Worm (Caenorhabditis elegans) whole organism, L3 larva: ENCODE data around the gene mlt-9.
A peak's percentile ranks its signal among the peaks of the same experiment; 100 is the strongest.

ENCODE experiments used
- ZK546.5 ChIP-seq: sonication (generic microtip); optimal IDR thresholded peaks from 2 replicates; lab custom pipeline; 2017; ENCODE audit warnings: missing biosample characterization, missing genetic modification characterization
- aly-2 ChIP-seq: fragments of 150-350 bp; optimal IDR thresholded peaks from 2 replicates; lab custom pipeline; 2014; ENCODE audit warnings: missing biosample characterization, missing genetic modification characterization
- ama-1 ChIP-seq: fragments of 150-350 bp; optimal IDR thresholded peaks from 2 replicates; lab custom pipeline; 2018
- ceh-16 ChIP-seq: sonication (generic microtip); optimal IDR thresholded peaks from 2 replicates; lab custom pipeline; 2017; ENCODE audit warnings: missing biosample characterization, missing genetic modification characterization
- ceh-82 ChIP-seq: fragments of 150-350 bp; optimal IDR thresholded peaks from 2 replicates; lab custom pipeline; 2014; ENCODE audit warnings: missing biosample characterization, missing genetic modification characterization
- ceh-9 ChIP-seq: sonication (generic microtip); optimal IDR thresholded peaks from 2 replicates; lab custom pipeline; 2018; ENCODE audit warnings: missing biosample characterization, missing genetic modification characterization
- daf-12 ChIP-seq: fragments of 150-350 bp; optimal IDR thresholded peaks from 2 replicates; lab custom pipeline; 2014; ENCODE audit warnings: missing biosample characterization, missing genetic modification reagents, missing genetic modification characterization
- egl-27 ChIP-seq: sonication (generic microtip); optimal IDR thresholded peaks from 4 replicates; lab custom pipeline; 2017; ENCODE audit warnings: missing biosample characterization, missing genetic modification reagents, missing genetic modification characterization
- elt-2 ChIP-seq: sonication (generic microtip); optimal IDR thresholded peaks from 2 replicates; lab custom pipeline; 2016; ENCODE audit warnings: missing genetic modification reagents, mild to moderate bottlenecking, missing genetic modification characterization, missing compliant biosample characterization
- elt-3 ChIP-seq, 3 experiments: fragments of 150-350 bp in 1 of 3; sonication (generic microtip) in 2 of 3; optimal IDR thresholded peaks; 2 replicates in 2 of 3; 4 replicates in 1 of 3; lab custom pipeline; 2014 to 2017; ENCODE audit warnings: missing biosample characterization in 3 of 3, missing genetic modification characterization in 3 of 3
- eor-1 ChIP-seq, 2 experiments: fragments of 150-350 bp; optimal IDR thresholded peaks; 2 replicates each; lab custom pipeline; 2014 to 2018; ENCODE audit warnings: missing biosample characterization in 2 of 2, missing genetic modification characterization in 2 of 2
- fkh-10 ChIP-seq: sonication (generic microtip); optimal IDR thresholded peaks from 2 replicates; lab custom pipeline; 2017; ENCODE audit warnings: missing biosample characterization, missing genetic modification reagents, missing genetic modification characterization
- fos-1 ChIP-seq: fragments of 150-350 bp; optimal IDR thresholded peaks from 2 replicates; lab custom pipeline; 2014; ENCODE audit warnings: missing biosample characterization, missing genetic modification characterization
- jun-1 ChIP-seq: fragments of 150-350 bp; optimal IDR thresholded peaks from 2 replicates; lab custom pipeline; 2014; ENCODE audit warnings: missing biosample characterization, missing genetic modification reagents, missing genetic modification characterization
- lin-15B ChIP-seq: fragments of 150-350 bp; optimal IDR thresholded peaks from 2 replicates; lab custom pipeline; 2014; ENCODE audit warnings: missing biosample characterization, missing genetic modification characterization
- lin-39 ChIP-seq: fragments of 150-350 bp; optimal IDR thresholded peaks from 2 replicates; lab custom pipeline; 2018; ENCODE audit warnings: missing biosample characterization, missing genetic modification reagents, missing genetic modification characterization
- mdl-1 ChIP-seq: fragments of 150-350 bp; optimal IDR thresholded peaks from 2 replicates; lab custom pipeline; 2014; ENCODE audit warnings: missing biosample characterization, missing genetic modification characterization
- mml-1 ChIP-seq: fragments of 150-350 bp; sonication (generic microtip); optimal IDR thresholded peaks from 3 replicates; lab custom pipeline; 2014; ENCODE audit warnings: missing biosample characterization, missing genetic modification characterization
- nfya-1 ChIP-seq: sonication (generic microtip); optimal IDR thresholded peaks from 2 replicates; lab custom pipeline; 2017; ENCODE audit warnings: missing genetic modification characterization, mild to moderate bottlenecking, missing compliant biosample characterization, antibody characterized with exemption, moderate library complexity; ENCODE audit not compliant: insufficient read depth
- nhr-11 ChIP-seq: fragments of 150-350 bp; optimal IDR thresholded peaks from 2 replicates; lab custom pipeline; 2014; ENCODE audit warnings: missing biosample characterization, missing genetic modification characterization
- nhr-23 ChIP-seq: fragments of 150-350 bp; optimal IDR thresholded peaks from 2 replicates; lab custom pipeline; 2014; ENCODE audit warnings: missing biosample characterization, missing genetic modification reagents, missing genetic modification characterization
- nhr-237 ChIP-seq: fragments of 150-350 bp; optimal IDR thresholded peaks from 2 replicates; lab custom pipeline; 2014; ENCODE audit warnings: missing biosample characterization, missing genetic modification characterization
- nhr-25 ChIP-seq: sonication (generic microtip); optimal IDR thresholded peaks from 2 replicates; lab custom pipeline; 2017; ENCODE audit warnings: missing biosample characterization, missing genetic modification characterization
- nhr-28 ChIP-seq: fragments of 150-350 bp; optimal IDR thresholded peaks from 2 replicates; lab custom pipeline; 2014; ENCODE audit warnings: missing biosample characterization, missing genetic modification characterization
- nhr-43 ChIP-seq: sonication (generic microtip); optimal IDR thresholded peaks from 2 replicates; lab custom pipeline; 2016; ENCODE audit warnings: mild to moderate bottlenecking, missing genetic modification characterization, missing compliant biosample characterization; ENCODE audit not compliant: poor library complexity, severe bottlenecking
- nhr-76 ChIP-seq: fragments of 150-350 bp; sonication (generic microtip); optimal IDR thresholded peaks from 5 replicates; lab custom pipeline; 2014; ENCODE audit warnings: missing biosample characterization, missing genetic modification characterization
- nhr-77 ChIP-seq: fragments of 150-350 bp; optimal IDR thresholded peaks from 2 replicates; lab custom pipeline; 2014; ENCODE audit warnings: missing biosample characterization, missing genetic modification characterization
- pqm-1 ChIP-seq: fragments of 150-350 bp; optimal IDR thresholded peaks from 2 replicates; lab custom pipeline; 2017; ENCODE audit warnings: missing biosample characterization, missing genetic modification characterization, inconsistent platforms
- sea-2 ChIP-seq: fragments of 150-350 bp; sonication (generic microtip); optimal IDR thresholded peaks from 4 replicates; lab custom pipeline; 2014; ENCODE audit warnings: missing biosample characterization, missing genetic modification reagents, missing genetic modification characterization
- skn-1 ChIP-seq: fragments of 150-350 bp; optimal IDR thresholded peaks from 2 replicates; lab custom pipeline; 2014; ENCODE audit warnings: missing biosample characterization, missing genetic modification characterization
- tbx-2 ChIP-seq: sonication (generic microtip); optimal IDR thresholded peaks from 2 replicates; lab custom pipeline; 2016; ENCODE audit warnings: mild to moderate bottlenecking, missing genetic modification characterization, missing compliant biosample characterization
- unc-39 ChIP-seq: sonication (generic microtip); optimal IDR thresholded peaks from 4 replicates; lab custom pipeline; 2017; ENCODE audit warnings: missing biosample characterization, missing genetic modification characterization
- unc-62 ChIP-seq: fragments of 150-350 bp; sonication (generic microtip); optimal IDR thresholded peaks from 4 replicates; lab custom pipeline; 2014; ENCODE audit warnings: missing biosample characterization, missing genetic modification reagents, missing genetic modification characterization
- zag-1 ChIP-seq: fragments of 150-350 bp; optimal IDR thresholded peaks from 2 replicates; lab custom pipeline; 2014; ENCODE audit warnings: missing biosample characterization, missing genetic modification characterization
- ztf-11 ChIP-seq: fragments of 150-350 bp; optimal IDR thresholded peaks from 2 replicates; lab custom pipeline; 2014; ENCODE audit warnings: missing biosample characterization, missing genetic modification characterization
- ztf-4 ChIP-seq: fragments of 150-350 bp; optimal IDR thresholded peaks from 2 replicates; lab custom pipeline; 2014; ENCODE audit warnings: missing biosample characterization, missing genetic modification characterization

The mlt-9 gene

ce11 chrX:15146415-15147210 lies 39.0 kb upstream of the mlt-9 start:
- no peak for TF ChIP-seq lin-15B (tag; lab: Kevin White, UChicago)
- TF ChIP-seq nhr-237 (tag; lab: Kevin White, UChicago) = no peak
- TF ChIP-seq eor-1 (tag; optimal IDR thresholded peaks at IDR 0.05; lab: Kevin White, UChicago) = no peak
- TF ChIP-seq unc-62 (GFP tag; lab: Kevin White, UChicago) = no peak
- TF ChIP-seq nhr-43 (tag; lab: Kevin White, UChicago) = peak; percentile 63
- no peak for TF ChIP-seq nhr-11 (tag; lab: Kevin White, UChicago)
- no peak for TF ChIP-seq mdl-1 (tag; lab: Kevin White, UChicago)
- no peak for TF ChIP-seq fkh-10
- TF ChIP-seq ztf-4 (tag; lab: Kevin White, UChicago) = no peak
- TF ChIP-seq fos-1 (tag; lab: Kevin White, UChicago) = no peak
- TF ChIP-seq jun-1 (tag; lab: Kevin White, UChicago) = no peak
- TF ChIP-seq pqm-1 (tag; lab: Kevin White, UChicago) = peak; percentile 6
- TF ChIP-seq nhr-23 (tag; lab: Kevin White, UChicago) = no peak
- TF ChIP-seq mml-1 (tag; lab: Kevin White, UChicago) = no peak
- no peak for TF ChIP-seq nhr-76 (tag; lab: Kevin White, UChicago)
- no peak for TF ChIP-seq sea-2
- TF ChIP-seq ceh-16 = no peak
- no peak for TF ChIP-seq egl-27 (tag; lab: Kevin White, UChicago)
- no peak for TF ChIP-seq elt-2
- TF ChIP-seq nfya-1 (tag; lab: Kevin White, UChicago) = peak; percentile 6
- TF ChIP-seq nhr-28 = no peak
- no peak for TF ChIP-seq tbx-2
- no peak for TF ChIP-seq ceh-9 (tag; lab: Kevin White, UChicago)
- TF ChIP-seq elt-3 (tag; optimal IDR thresholded peaks at IDR 0.05; lab: Kevin White, UChicago) = no peak
- TF ChIP-seq ama-1 (lab: Kevin White, UChicago) = no peak

- TF ChIP-seq nhr-76 (tag; lab: Kevin White, UChicago) = no peak
- no peak for TF ChIP-seq mml-1 (tag; lab: Kevin White, UChicago)
- TF ChIP-seq nfya-1 (tag; lab: Kevin White, UChicago) = no peak
- no peak for TF ChIP-seq sea-2
- TF ChIP-seq aly-2 (tag; lab: Kevin White, UChicago) = no peak
- no peak for TF ChIP-seq daf-12
- TF ChIP-seq zag-1 = no peak
- no peak for TF ChIP-seq tbx-2
- no peak for TF ChIP-seq lin-39 (tag; lab: Kevin White, UChicago)
- TF ChIP-seq mdl-1 (tag; lab: Kevin White, UChicago) = no peak
- TF ChIP-seq ztf-4 (tag; lab: Kevin White, UChicago) = no peak
- no peak for TF ChIP-seq ceh-9 (tag; lab: Kevin White, UChicago)
- no peak for TF ChIP-seq ceh-82
- TF ChIP-seq unc-39 (tag; lab: Kevin White, UChicago) = no peak
- no peak for TF ChIP-seq nhr-237 (tag; lab: Kevin White, UChicago)
- TF ChIP-seq pqm-1 (tag; lab: Kevin White, UChicago) = no peak
- TF ChIP-seq nhr-77 (tag; lab: Kevin White, UChicago) = no peak
- TF ChIP-seq skn-1 (tag; lab: Kevin White, UChicago) = no peak
- TF ChIP-seq, all 47 proteins: peak for 0
These were observed 27.3 kb upstream of the mlt-9 start for ce11 chrX:15134941-15135340.

ce11 chrX:15133180-15133579 lies 25.6 kb upstream of the mlt-9 start:
- TF ChIP-seq mdl-1 (tag; lab: Kevin White, UChicago) = no peak
- no peak for TF ChIP-seq eor-1 (tag; optimal IDR thresholded peaks at IDR 0.05; lab: Kevin White, UChicago)
- TF ChIP-seq lin-39 (tag; lab: Kevin White, UChicago) = no peak
- TF ChIP-seq ztf-4 (tag; lab: Kevin White, UChicago) = no peak
- no peak for TF ChIP-seq skn-1 (tag; lab: Kevin White, UChicago)
- TF ChIP-seq ZK546.5 (tag; lab: Kevin White, UChicago) = no peak

- no peak for TF ChIP-seq ztf-11 (tag; lab: Kevin White, UChicago)
- TF ChIP-seq nhr-25 = no peak
These were observed 24.5 kb upstream of the mlt-9 start for ce11 chrX:15132073-15132472.
